Fruit fly (Drosophila melanogaster) whole organism, embryonic: ENCODE results near the gene CG46467.

ENCODE experiments used
- Abd-B ChIP-seq: fragments of 200-800 bp; sonication (Bioruptor generic); optimal IDR thresholded peaks from 2 replicates; lab custom pipeline; 2018; ENCODE audit warnings: missing biosample characterization, mild to moderate bottlenecking, missing genetic modification characterization, moderate library complexity
- Adf1 ChIP-seq: fragments of 200-800 bp; sonication (Bioruptor generic); IDR thresholded peaks from 2 replicates; pipeline ENCODE4 v1.3.6; 2022; ENCODE audit warnings: missing biosample characterization, missing genetic modification characterization
- Atf6 ChIP-seq: fragments of 200-800 bp; sonication (Bioruptor generic); IDR thresholded peaks from 2 replicates; pipeline ENCODE4 v1.3.6; 2022; ENCODE audit warnings: missing biosample characterization, missing genetic modification characterization
- Awh ChIP-seq: fragments of 200-800 bp; sonication (Bioruptor generic); IDR thresholded peaks from 2 replicates; pipeline ENCODE4, ENCODE4 v1.3.6; 2022; ENCODE audit warnings: missing biosample characterization, missing genetic modification characterization
- Bgb ChIP-seq: fragments of 200-800 bp; sonication (Bioruptor generic); IDR thresholded peaks from 2 replicates; pipeline ENCODE4 v1.3.6; 2022; ENCODE audit warnings: missing biosample characterization, missing genetic modification characterization; ENCODE audit not compliant: partially characterized antibody
- CG10959 ChIP-seq: fragments of 200-800 bp; sonication (Bioruptor generic); IDR thresholded peaks from 2 replicates; pipeline ENCODE4 v1.3.6; 2022; ENCODE audit warnings: missing biosample characterization, missing genetic modification characterization
- CG11398 ChIP-seq: fragments of 200-800 bp; sonication (Bioruptor generic); optimal IDR thresholded peaks from 2 replicates; lab custom pipeline; 2016; ENCODE audit warnings: missing biosample characterization, missing genetic modification characterization
- CG14710 ChIP-seq: fragments of 200-800 bp; sonication (Bioruptor generic); optimal IDR thresholded peaks from 3 replicates; lab custom pipeline; 2019; ENCODE audit warnings: missing biosample characterization, mild to moderate bottlenecking, missing genetic modification characterization, moderate library complexity
- CG16779 ChIP-seq: fragments of 200-800 bp; sonication (Bioruptor generic); IDR thresholded peaks from 2 replicates; pipeline ENCODE4 v1.3.6; 2022; ENCODE audit warnings: missing biosample characterization, missing genetic modification characterization
- CG16813 ChIP-seq: fragments of 200-800 bp; sonication (Bioruptor generic); IDR thresholded peaks from 3 replicates; pipeline ENCODE4 v1.3.6; 2022; ENCODE audit warnings: missing biosample characterization, missing genetic modification characterization; ENCODE audit not compliant: partially characterized antibody
- CG16815 ChIP-seq: fragments of 200-800 bp; sonication (Bioruptor generic); optimal IDR thresholded peaks from 3 replicates; lab custom pipeline; 2017; ENCODE audit warnings: missing biosample characterization, mild to moderate bottlenecking, missing genetic modification characterization
- CG17912 ChIP-seq: fragments of 200-800 bp; sonication (Bioruptor generic); optimal IDR thresholded peaks from 2 replicates; lab custom pipeline; 2018; ENCODE audit warnings: missing biosample characterization, mild to moderate bottlenecking, missing genetic modification characterization
- CG2120 ChIP-seq: fragments of 200-800 bp; sonication (Bioruptor generic); optimal IDR thresholded peaks from 3 replicates; lab custom pipeline; 2016; ENCODE audit warnings: missing biosample characterization, missing genetic modification characterization
- CG2202 ChIP-seq: fragments of 200-800 bp; sonication (Bioruptor generic); optimal IDR thresholded peaks from 2 replicates; lab custom pipeline; 2018; ENCODE audit warnings: missing biosample characterization, mild to moderate bottlenecking, missing genetic modification characterization
- CG32772 ChIP-seq: fragments of 200-800 bp; sonication (Bioruptor generic); IDR thresholded peaks from 2 replicates; pipeline ENCODE4 v1.3.6; 2022; ENCODE audit warnings: missing biosample characterization, missing genetic modification characterization
- CG3847 ChIP-seq: fragments of 200-800 bp; sonication (Bioruptor generic); IDR thresholded peaks from 2 replicates; pipeline ENCODE4 v1.3.6; 2022; ENCODE audit warnings: missing biosample characterization, missing genetic modification characterization
- CG4617 ChIP-seq: fragments of 200-800 bp; sonication (Bioruptor generic); optimal IDR thresholded peaks from 3 replicates; lab custom pipeline; 2016; ENCODE audit warnings: missing biosample characterization, missing genetic modification characterization, borderline replicate concordance
- CG6175 ChIP-seq: fragments of 200-800 bp; sonication (Bioruptor generic); IDR thresholded peaks from 3 replicates; pipeline ENCODE4 v1.3.6; 2022; ENCODE audit warnings: missing biosample characterization, missing genetic modification characterization
- CG7271 ChIP-seq: fragments of 200-800 bp; sonication (Bioruptor generic); optimal IDR thresholded peaks from 2 replicates; lab custom pipeline; 2018; ENCODE audit warnings: missing biosample characterization, mild to moderate bottlenecking, missing genetic modification characterization, moderate library complexity
- CG7357 ChIP-seq: fragments of 200-800 bp; sonication (Bioruptor generic); IDR thresholded peaks from 3 replicates; pipeline ENCODE4 v1.3.6; 2022; ENCODE audit warnings: missing biosample characterization, missing genetic modification characterization
- CG9932 ChIP-seq: fragments of 200-800 bp; sonication (Bioruptor generic); IDR thresholded peaks from 2 replicates; pipeline ENCODE4 v1.3.6; 2022; ENCODE audit warnings: missing biosample characterization, missing genetic modification characterization
- CoRest ChIP-seq: fragments of 200-800 bp; sonication (Bioruptor generic); optimal IDR thresholded peaks from 3 replicates; lab custom pipeline; 2018; ENCODE audit warnings: missing biosample characterization, mild to moderate bottlenecking, missing genetic modification characterization, moderate library complexity
- Deaf1 ChIP-seq: fragments of 200-800 bp; optimal IDR thresholded peaks from 3 replicates; lab custom pipeline; 2019; ENCODE audit warnings: missing biosample characterization, mild to moderate bottlenecking, missing genetic modification characterization, moderate library complexity
- E2f1 ChIP-seq: fragments of 200-800 bp; sonication (Bioruptor generic); IDR thresholded peaks from 2 replicates; pipeline ENCODE4 v1.3.6; 2022; ENCODE audit warnings: missing biosample characterization, missing genetic modification characterization
- Gsc ChIP-seq: fragments of 200-800 bp; sonication (Bioruptor generic); IDR thresholded peaks from 2 replicates; pipeline ENCODE4 v1.3.6; 2022; ENCODE audit warnings: missing biosample characterization, missing genetic modification characterization
- HLH4C ChIP-seq: fragments of 200-800 bp; sonication (Bioruptor generic); IDR thresholded peaks from 3 replicates; pipeline ENCODE4 v1.3.6; 2022; ENCODE audit warnings: missing biosample characterization, missing genetic modification characterization; ENCODE audit not compliant: partially characterized antibody
- Hmr ChIP-seq: fragments of 200-800 bp; sonication (Bioruptor generic); optimal IDR thresholded peaks from 3 replicates; lab custom pipeline; 2017; ENCODE audit warnings: mild to moderate bottlenecking, missing biosample characterization, missing genetic modification reagents, missing genetic modification characterization
- Jarid2 ChIP-seq: fragments of 200-800 bp; sonication (Bioruptor generic); optimal IDR thresholded peaks from 3 replicates; lab custom pipeline; 2017; ENCODE audit warnings: mild to moderate bottlenecking, missing biosample characterization, missing genetic modification reagents, missing genetic modification characterization
- Med ChIP-seq: fragments of 200-800 bp; sonication (Bioruptor generic); peaks from one replicate; lab custom pipeline; 2016; ENCODE audit warnings: missing biosample characterization, missing genetic modification characterization, mild to moderate bottlenecking, inconsistent platforms, moderate library complexity
- Opbp ChIP-seq: fragments of 200-800 bp; sonication (Bioruptor generic); IDR thresholded peaks from 3 replicates; pipeline ENCODE4 v1.3.6; 2022; ENCODE audit warnings: missing biosample characterization, missing genetic modification characterization; ENCODE audit not compliant: partially characterized antibody
- Side ChIP-seq: fragments of 200-800 bp; sonication (Bioruptor generic); optimal IDR thresholded peaks from 2 replicates; lab custom pipeline; 2016; ENCODE audit warnings: missing biosample characterization, missing genetic modification characterization
- Trl ChIP-seq, 3 experiments: fragments of >200 bp in 2 of 3; fragments of 200-800 bp in 1 of 3; sonication (Bioruptor generic) in 1 of 3; optimal IDR thresholded peaks; 2 replicates in 1 of 3; 3 replicates in 2 of 3; lab custom pipeline; 2016 to 2017; ENCODE audit warnings: missing biosample characterization in 1 of 3, missing genetic modification characterization in 1 of 3
- danr ChIP-seq: fragments of 200-800 bp; sonication (Bioruptor generic); IDR thresholded peaks from 2 replicates; pipeline ENCODE4 v1.3.6; 2022; ENCODE audit warnings: missing biosample characterization, missing genetic modification characterization
- dati ChIP-seq: fragments of 200-800 bp; sonication (Bioruptor generic); IDR thresholded peaks from 2 replicates; pipeline ENCODE4 v1.3.6; 2022; ENCODE audit warnings: missing biosample characterization, missing genetic modification characterization
- dmrt99B ChIP-seq: fragments of 200-800 bp; sonication (Bioruptor generic); optimal IDR thresholded peaks from 2 replicates; lab custom pipeline; 2018; ENCODE audit warnings: missing biosample characterization, mild to moderate bottlenecking, missing genetic modification characterization, moderate library complexity
- dysf ChIP-seq: fragments of 200-800 bp; sonication (Bioruptor generic); IDR thresholded peaks from 3 replicates; pipeline ENCODE4 v1.3.6; 2022; ENCODE audit warnings: missing biosample characterization, missing genetic modification characterization
- ems ChIP-seq: fragments of 200-800 bp; sonication (Bioruptor generic); optimal IDR thresholded peaks from 3 replicates; lab custom pipeline; 2016; ENCODE audit warnings: missing biosample characterization, missing genetic modification characterization
- fu2 ChIP-seq: fragments of 200-800 bp; sonication (Bioruptor generic); optimal IDR thresholded peaks from 2 replicates; lab custom pipeline; 2016; ENCODE audit warnings: missing biosample characterization, missing genetic modification characterization
- gce ChIP-seq: fragments of 200-800 bp; sonication (Bioruptor generic); IDR thresholded peaks from 3 replicates; pipeline ENCODE4 v1.3.6; 2022; ENCODE audit warnings: missing biosample characterization, missing genetic modification characterization
- mld ChIP-seq: fragments of 200-800 bp; sonication (Bioruptor generic); IDR thresholded peaks from 3 replicates; pipeline ENCODE4 v1.3.6; 2022; ENCODE audit warnings: missing biosample characterization, missing genetic modification characterization; ENCODE audit not compliant: partially characterized antibody
- odd ChIP-seq: fragments of 200-800 bp; sonication (Bioruptor generic); optimal IDR thresholded peaks from 2 replicates; lab custom pipeline; 2017; ENCODE audit warnings: missing biosample characterization, mild to moderate bottlenecking, missing genetic modification characterization
- pb ChIP-seq: fragments of 200-800 bp; sonication (Bioruptor generic); optimal IDR thresholded peaks from 3 replicates; lab custom pipeline; 2016; ENCODE audit warnings: missing biosample characterization, missing genetic modification characterization
- prd ChIP-seq, 3 experiments: fragments of >200 bp in 2 of 3; fragments of 200-800 bp in 1 of 3; sonication (Bioruptor generic) in 1 of 3; optimal IDR thresholded peaks in 2 of 3; IDR thresholded peaks in 1 of 3; 2 replicates in 2 of 3; 3 replicates in 1 of 3; pipeline versions ENCODE4 v1.3.6 to Lab custom; 2017 to 2022; ENCODE audit warnings: missing biosample characterization in 1 of 3, missing genetic modification characterization in 1 of 3
- tna ChIP-seq: fragments of 200-800 bp; sonication (Bioruptor generic); IDR thresholded peaks from 2 replicates; pipeline ENCODE4 v1.3.6; 2022; ENCODE audit warnings: missing biosample characterization, missing genetic modification characterization; ENCODE audit not compliant: partially characterized antibody
- unc-4 ChIP-seq: fragments of 200-800 bp; sonication (Bioruptor generic); IDR thresholded peaks from 2 replicates; pipeline ENCODE4 v1.3.6; 2022; ENCODE audit warnings: missing biosample characterization, missing genetic modification characterization; ENCODE audit not compliant: partially characterized antibody
- z ChIP-seq: fragments of 200-800 bp; sonication (Bioruptor generic); IDR thresholded peaks from 3 replicates; pipeline ENCODE4 v1.3.6; 2022; ENCODE audit warnings: missing biosample characterization, missing genetic modification characterization
- zen2 ChIP-seq: fragments of 200-800 bp; sonication (Bioruptor generic); IDR thresholded peaks from 3 replicates; pipeline ENCODE4 v1.3.6; 2022; ENCODE audit warnings: missing biosample characterization, missing genetic modification characterization; ENCODE audit not compliant: partially characterized antibody

CG46467 gene

DNA sequence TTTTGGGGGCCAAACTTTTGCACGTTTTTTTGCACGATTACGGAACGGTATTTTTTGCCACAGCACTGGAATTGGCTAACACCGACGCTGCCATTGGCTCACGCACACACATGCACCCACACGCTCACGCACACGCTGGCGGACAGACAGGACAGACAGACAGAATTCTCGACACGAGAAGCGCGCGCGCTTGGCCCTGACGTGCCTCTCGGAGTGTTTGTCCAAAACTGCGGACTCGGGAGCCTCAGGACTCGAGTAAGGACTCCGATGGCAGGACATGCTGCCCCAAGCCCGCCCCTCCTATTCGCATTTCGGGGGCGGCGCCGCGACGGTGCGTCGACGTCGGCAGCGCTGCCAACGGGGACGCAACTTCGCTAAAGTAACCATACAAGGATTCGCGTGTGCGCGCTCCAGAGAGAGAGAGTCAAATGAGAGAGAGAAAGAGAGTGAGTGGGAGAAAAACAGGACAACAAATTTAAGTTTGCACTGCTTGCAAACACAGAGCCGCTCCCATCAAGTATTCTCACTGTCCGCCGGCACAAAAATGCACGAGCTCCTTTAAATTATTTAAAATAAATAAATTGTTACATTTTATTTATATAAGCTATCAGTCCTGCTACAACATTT is 6.5 kb upstream of the CG46467 start, which contains the start of gene Teh1:
Teh1 (minus strand) TSS at position 210 of the 627 bp plus-strand sequence.
- TF ChIP-seq E2f1 (GFP tag; lab: Robert Waterston, UW), result 0 out of 2 replicates have a peak, but pooled peaks have one; percentile 7
- TF ChIP-seq Bgb (GFP tag; lab: Robert Waterston, UW), result peak; percentile 44; the same call in 1 of the 2 replicates
- TF ChIP-seq Deaf1 (tag; lab: Kevin White, UChicago), result peak; percentile 70
- TF ChIP-seq CoRest (tag; lab: Kevin White, UChicago), result no peak
- no peak for TF ChIP-seq Hmr (GFP tag; lab: Kevin White, UChicago)
- 0 out of 2 replicates have a peak, but pooled peaks have one; percentile 14 for TF ChIP-seq danr (GFP tag; lab: Robert Waterston, UW)
- TF ChIP-seq odd, result no peak
- no peak for TF ChIP-seq Jarid2 (GFP tag; lab: Kevin White, UChicago)
- TF ChIP-seq CG10959 (GFP tag; lab: Robert Waterston, UW), result 0 out of 2 replicates have a peak, but pooled peaks have one; percentile 29
- no peak for TF ChIP-seq CG6175 (GFP tag; lab: Robert Waterston, UW)
- TF ChIP-seq Abd-B (GFP tag; lab: Kevin White, UChicago), result no peak
- TF ChIP-seq Opbp (GFP tag; lab: Robert Waterston, UW), result peak; percentile 20; the same call in 1 of the 3 replicates
- no peak for TF ChIP-seq prd (optimal IDR thresholded peaks at IDR 0.05; lab: Kevin White, UChicago)
- no peak for TF ChIP-seq prd (GFP tag; IDR thresholded peaks at IDR 0.05; lab: Robert Waterston, UW)
- no peak for TF ChIP-seq CG17912 (GFP tag; lab: Kevin White, UChicago)
- TF ChIP-seq CG7271 (tag; lab: Kevin White, UChicago), result no peak
- TF ChIP-seq Med (GFP tag; lab: Kevin White, UChicago), result peak; percentile 80
- TF ChIP-seq CG11398 (GFP tag; lab: Kevin White, UChicago), result no peak
- TF ChIP-seq tna (GFP tag; lab: Robert Waterston, UW), result 0 out of 2 replicates have a peak, but pooled peaks have one; percentile 7
- TF ChIP-seq CG32772 (GFP tag; lab: Robert Waterston, UW), result no peak
- peak; percentile 47 to 54 for TF ChIP-seq Trl (optimal IDR thresholded peaks at IDR 0.05; lab: Kevin White, UChicago)
- TF ChIP-seq Trl (GFP tag; optimal IDR thresholded peaks at IDR 0.05; lab: Kevin White, UChicago), result peak; percentile 3
- no peak for TF ChIP-seq CG2120 (GFP tag; lab: Kevin White, UChicago)
- TF ChIP-seq CG16779 (GFP tag; lab: Robert Waterston, UW), result peak; percentile 79
- no peak for TF ChIP-seq CG7357 (GFP tag; lab: Robert Waterston, UW)
- peak; percentile 11; the same call in 1 of the 2 replicates for TF ChIP-seq Awh (GFP tag; lab: Robert Waterston, UW)
- TF ChIP-seq dati (GFP tag; lab: Robert Waterston, UW), result no peak
- no peak for TF ChIP-seq dmrt99B (tag; lab: Kevin White, UChicago)
- TF ChIP-seq CG16815 (GFP tag; lab: Kevin White, UChicago), result no peak
- TF ChIP-seq CG2202, result no peak
- 0 out of 3 replicates have a peak, but pooled peaks have one; percentile 19 for TF ChIP-seq dysf (GFP tag; lab: Robert Waterston, UW)
- TF ChIP-seq CG4617, result no peak
- 0 out of 2 replicates have a peak, but pooled peaks have one; percentile 28 for TF ChIP-seq unc-4
- TF ChIP-seq CG3847 (GFP tag; lab: Robert Waterston, UW), result no peak
- peak; percentile 95 for TF ChIP-seq Adf1 (GFP tag; lab: Robert Waterston, UW)
- no peak for TF ChIP-seq pb
- 0 out of 3 replicates have a peak, but pooled peaks have one; percentile 44 for TF ChIP-seq HLH4C
- 0 out of 3 replicates have a peak, but pooled peaks have one; percentile 16 for TF ChIP-seq gce (GFP tag; lab: Robert Waterston, UW)
- TF ChIP-seq CG9932 (GFP tag; lab: Robert Waterston, UW), result 0 out of 2 replicates have a peak, but pooled peaks have one; percentile 14
- 0 out of 3 replicates have a peak, but pooled peaks have one; percentile 41 for TF ChIP-seq mld (GFP tag; lab: Robert Waterston, UW)
- TF ChIP-seq ems, result no peak
- no peak for TF ChIP-seq CG14710 (tag; lab: Kevin White, UChicago)
- TF ChIP-seq zen2, result 0 out of 3 replicates have a peak, but pooled peaks have one; percentile 38
- TF ChIP-seq Gsc (GFP tag; lab: Robert Waterston, UW), result no peak
- TF ChIP-seq CG16813 (GFP tag; lab: Robert Waterston, UW), result no peak
- TF ChIP-seq Side (GFP tag; lab: Kevin White, UChicago), result no peak
- TF ChIP-seq fu2 (GFP tag; lab: Kevin White, UChicago), result no peak
- no peak for TF ChIP-seq z (GFP tag; lab: Robert Waterston, UW)
- TF ChIP-seq Atf6, result peak; percentile 37; the same call in 1 of the 2 replicates
